Worm (Caenorhabditis elegans): ENCODE data around the gene F44B9.2.

Gene F44B9.2

ce11 chrIII:7978289-7978688 lies 44.0 kb upstream of the F44B9.2 start:
- TF ChIP-seq B0261.1 (tag; optimal IDR thresholded peaks at IDR 0.05) (peak; percentile 64), cebp-1 (GFP tag; IDR thresholded peaks at IDR 0.05) (no peak), cebp-1 (tag; optimal IDR thresholded peaks at IDR 0.05) (peak; percentile 9), rpc-1 (optimal IDR thresholded peaks at IDR 0.05) (peak; percentile 60), rpc-1 (tag; optimal IDR thresholded peaks at IDR 0.05) (peak; percentile 68), D2030.7 (GFP tag; IDR thresholded peaks at IDR 0.05) (peak; percentile 17; the same call in 1 of the 2 replicates), atf-7 (tag; optimal IDR thresholded peaks at IDR 0.05) (no peak), T07F8.4 (tag; optimal IDR thresholded peaks at IDR 0.05) (no peak), K12H6.12 (tag; optimal IDR thresholded peaks at IDR 0.05) (no peak), lin-26 (GFP tag; IDR thresholded peaks at IDR 0.05) (peak; percentile 66), ama-1 (optimal IDR thresholded peaks at IDR 0.05) (no peak), ama-1 (GFP tag; optimal IDR thresholded peaks at IDR 0.05) (no peak), gei-17 (GFP tag; optimal IDR thresholded peaks at IDR 0.05) (no peak), rcor-1 (GFP tag; IDR thresholded peaks at IDR 0.05) (0 out of 2 replicates have a peak, but pooled peaks have one; percentile 20), somi-1 (GFP tag; optimal IDR thresholded peaks at IDR 0.05) (no peak), madf-6 (GFP tag; IDR thresholded peaks at IDR 0.05) (peak; percentile 61; the same call in 1 of the 2 replicates), ztf-18 (tag; optimal IDR thresholded peaks at IDR 0.05) (peak; percentile 35), nhr-80 (tag; optimal IDR thresholded peaks at IDR 0.05) (peak; percentile 10), lin-54 (GFP tag; optimal IDR thresholded peaks at IDR 0.05) (peak; percentile 26), aptf-3 (GFP tag; IDR thresholded peaks at IDR 0.05) (0 out of 2 replicates have a peak, but pooled peaks have one; percentile 13), Y56A3A.18 (GFP tag; IDR thresholded peaks at IDR 0.05) (no peak), dpff-1 (tag; optimal IDR thresholded peaks at IDR 0.05) (no peak), ekl-4 (GFP tag; IDR thresholded peaks at IDR 0.05) (peak; percentile 47; the same call in 1 of the 2 replicates), die-1 (tag; optimal IDR thresholded peaks at IDR 0.05) (peak; percentile 17), ztf-26 (tag; optimal IDR thresholded peaks at IDR 0.05) (peak; percentile 13), tbp1 (GFP tag; optimal IDR thresholded peaks at IDR 0.05) (peak; percentile 86), lsl-1 (GFP tag; optimal IDR thresholded peaks at IDR 0.05) (peak; percentile 7)

- TF ChIP-seq Y53F4B.3 (GFP tag; IDR thresholded peaks at IDR 0.05) (no peak), snpc-3.4 (tag; optimal IDR thresholded peaks at IDR 0.05) (no peak), akir-1 (GFP tag; optimal IDR thresholded peaks at IDR 0.05) (no peak), pha-4 (tag; optimal IDR thresholded peaks at IDR 0.05) (peak; percentile 14), B0261.1 (tag; optimal IDR thresholded peaks at IDR 0.05) (peak; percentile 41), attf-5 (GFP tag; optimal IDR thresholded peaks at IDR 0.05) (peak; percentile 59), madf-8 (GFP tag; conservative IDR thresholded peaks at IDR 0.05) (no peak), sptf-2 (GFP tag; optimal IDR thresholded peaks at IDR 0.05) (no peak), ztf-3 (GFP tag; optimal IDR thresholded peaks at IDR 0.05) (no peak), attf-6 (GFP tag; IDR thresholded peaks at IDR 0.05) (no peak), lsy-27 (tag; optimal IDR thresholded peaks at IDR 0.05; ENCODE audit: borderline replicate concordance, insufficient read depth) (no peak), hmg-1.2 (GFP tag; IDR thresholded peaks at IDR 0.05) (peak; percentile 93), hsf-1 (GFP tag; IDR thresholded peaks at IDR 0.05) (no peak), mcd-1 (GFP tag; IDR thresholded peaks at IDR 0.05) (no peak), lin-54 (GFP tag; optimal IDR thresholded peaks at IDR 0.05) (no peak), C06A6.2 (GFP tag; conservative IDR thresholded peaks at IDR 0.05) (no peak), F10E7.11 (tag; optimal IDR thresholded peaks at IDR 0.05) (no peak), chd-7 (tag; optimal IDR thresholded peaks at IDR 0.05) (no peak), atf-7 (tag; optimal IDR thresholded peaks at IDR 0.05) (no peak), F37B4.10 (GFP tag; IDR thresholded peaks at IDR 0.05) (no peak), pbrm-1 (GFP tag; IDR thresholded peaks at IDR 0.05) (peak; percentile 38), F23B12.7 (tag; optimal IDR thresholded peaks at IDR 0.05; ENCODE audit: insufficient read depth) (no peak), lin-40 (tag; optimal IDR thresholded peaks at IDR 0.05) (peak; percentile 15), unc-62 (GFP tag; optimal IDR thresholded peaks at IDR 0.05) (no peak), fkh-3 (tag; optimal IDR thresholded peaks at IDR 0.05) (no peak), nhr-120 (GFP tag; IDR thresholded peaks at IDR 0.05) (no peak), sdz-38 (tag; optimal IDR thresholded peaks at IDR 0.05) (no peak)
These were observed 43.5 kb upstream of the F44B9.2 start for ce11 chrIII:7978723-7979122.

Measured in whole organism, young adult.